Fruit fly (Drosophila melanogaster) whole organism, adult: ENCODE data around the gene ND-15.

Experiments used
- CG12768 ChIP-seq: fragments of 200-800 bp; sonication (Bioruptor generic); optimal IDR thresholded peaks from 2 replicates; lab custom pipeline; 2017; ENCODE audit warnings: missing biosample characterization, missing genetic modification characterization, mild to moderate bottlenecking, moderate library complexity, missing genetic modification reagents
- cic ChIP-seq: fragments of 200-800 bp; sonication (Bioruptor generic); optimal IDR thresholded peaks from 2 replicates; lab custom pipeline; 2017; ENCODE audit warnings: missing biosample characterization, mild to moderate bottlenecking, missing genetic modification characterization, moderate library complexity
- kay ChIP-seq: fragments of 200-800 bp; sonication (Bioruptor generic); peaks from one replicate; lab custom pipeline; 2016; ENCODE audit warnings: missing biosample characterization, missing genetic modification characterization, borderline replicate concordance
- pad ChIP-seq: fragments of 200-800 bp; sonication (Bioruptor generic); optimal IDR thresholded peaks from 3 replicates; lab custom pipeline; 2017; ENCODE audit warnings: missing biosample characterization, missing genetic modification characterization, mild to moderate bottlenecking, moderate library complexity, missing genetic modification reagents

DNA sequence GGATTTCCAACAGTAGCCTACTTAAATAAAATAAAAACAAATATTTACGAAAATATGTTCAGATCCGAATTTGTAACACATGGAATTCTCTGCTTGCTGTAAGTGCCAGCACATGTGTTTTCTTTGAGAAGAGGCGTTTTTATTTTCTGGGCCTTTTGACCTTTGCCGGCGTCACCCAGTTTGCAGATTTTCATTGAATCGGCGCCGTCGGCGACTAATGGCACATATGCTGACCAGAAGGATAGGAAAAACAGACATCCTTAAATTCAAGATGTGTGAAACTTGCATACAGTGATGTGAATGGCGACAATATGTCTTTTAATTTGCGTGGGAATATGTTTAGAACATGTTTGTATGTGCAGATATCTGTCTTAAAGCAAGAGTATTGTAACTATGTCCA lies 24.4 kb upstream of the ND-15 start:
- TF ChIP-seq cic (GFP tag; lab: Kevin White, UChicago) (no peak), pad (GFP tag; lab: Kevin White, UChicago) (no peak), kay (GFP tag; lab: Kevin White, UChicago) (no peak), CG12768 (no peak)
